Fruit fly (Drosophila melanogaster) whole organism, pupa: ENCODE data around the gene IFT52.

Experiments
- CG34367 ChIP-seq: fragments of 200-800 bp; sonication (Bioruptor generic); optimal IDR thresholded peaks from 2 replicates; lab custom pipeline; 2018; ENCODE audit warnings: missing biosample characterization, mild to moderate bottlenecking, missing genetic modification characterization
- CG8159 ChIP-seq: fragments of 200-800 bp; sonication (Bioruptor generic); optimal IDR thresholded peaks from 3 replicates; lab custom pipeline; 2018; ENCODE audit warnings: missing biosample characterization, mild to moderate bottlenecking, missing genetic modification characterization, moderate library complexity
- CG8301 ChIP-seq: fragments of 200-800 bp; sonication (Bioruptor generic); optimal IDR thresholded peaks from 2 replicates; lab custom pipeline; 2018; ENCODE audit warnings: missing biosample characterization, mild to moderate bottlenecking, missing genetic modification characterization
- D1 ChIP-seq: fragments of 200-800 bp; sonication (Bioruptor generic); optimal IDR thresholded peaks from 2 replicates; lab custom pipeline; 2018; ENCODE audit warnings: missing biosample characterization, mild to moderate bottlenecking, missing genetic modification characterization, moderate library complexity
- EcR ChIP-seq: fragments of 200-800 bp; sonication (Bioruptor generic); optimal IDR thresholded peaks from 3 replicates; lab custom pipeline; 2019; ENCODE audit warnings: missing biosample characterization, missing genetic modification characterization, mild to moderate bottlenecking, moderate library complexity, missing genetic modification reagents
- Ets98B ChIP-seq: fragments of 200-800 bp; sonication (Bioruptor generic); IDR thresholded peaks from 2 replicates; pipeline ENCODE4 v1.3.6; 2022; ENCODE audit warnings: missing biosample characterization, missing genetic modification characterization
- Pif1B ChIP-seq: fragments of 200-800 bp; sonication (Bioruptor generic); optimal IDR thresholded peaks from 3 replicates; lab custom pipeline; 2016; ENCODE audit warnings: missing biosample characterization, missing genetic modification characterization
- gl ChIP-seq: fragments of 200-800 bp; sonication (Bioruptor generic); optimal IDR thresholded peaks from 2 replicates; lab custom pipeline; 2018; ENCODE audit warnings: missing biosample characterization, mild to moderate bottlenecking, missing genetic modification characterization
- rn ChIP-seq: fragments of 200-800 bp; sonication (Bioruptor generic); IDR thresholded peaks from 2 replicates; pipeline ENCODE4 v1.3.6; 2022; ENCODE audit warnings: missing biosample characterization, missing genetic modification characterization

dm6 chr2L:6601018-6601505 is 43.8 kb upstream of the IFT52 start, which contains the start of gene Dpp10:
- TF ChIP-seq rn: 0 out of 2 replicates have a peak, but pooled peaks have one; percentile 17
- TF ChIP-seq EcR (GFP tag; lab: Kevin White, UChicago): no peak
- peak; percentile 66 for TF ChIP-seq CG8301
- no peak for TF ChIP-seq gl (tag; lab: Kevin White, UChicago)
- TF ChIP-seq CG34367 (tag; lab: Kevin White, UChicago): peak; percentile 56
- TF ChIP-seq Ets98B (GFP tag; lab: Robert Waterston, UW): peak; percentile 89
- peak; percentile 2 for TF ChIP-seq D1 (tag; lab: Kevin White, UChicago)
- TF ChIP-seq CG8159 (tag; lab: Kevin White, UChicago): peak; percentile 78
- TF ChIP-seq Pif1B (GFP tag; lab: Kevin White, UChicago): peak; percentile 55
